Worm (Caenorhabditis elegans) whole organism, late embryonic: ENCODE measurements around the gene C17H11.6.

Experiments used
- C38D4.7 ChIP-seq: fragments of 200-800 bp; sonication (Bioruptor generic); optimal IDR thresholded peaks from 2 replicates; lab custom pipeline; 2018; ENCODE audit warnings: mild to moderate bottlenecking, missing genetic modification characterization, moderate library complexity, missing compliant biosample characterization
- F13H6.1 ChIP-seq: sonication (generic microtip); optimal IDR thresholded peaks from 2 replicates; lab custom pipeline; 2016; ENCODE audit warnings: missing genetic modification characterization, missing compliant biosample characterization
- K02D7.2 ChIP-seq: sonication (generic microtip); optimal IDR thresholded peaks from 2 replicates; lab custom pipeline; 2017; ENCODE audit warnings: mild to moderate bottlenecking, missing genetic modification characterization, missing compliant biosample characterization
- K09A11.1 ChIP-seq: sonication (generic microtip); optimal IDR thresholded peaks from 2 replicates; lab custom pipeline; 2017; ENCODE audit warnings: antibody characterized with exemption, mild to moderate bottlenecking, missing genetic modification characterization, missing compliant biosample characterization; ENCODE audit not compliant: insufficient read depth
- T23F11.4 ChIP-seq: fragments of 200-800 bp; sonication (Bioruptor generic); optimal IDR thresholded peaks from 2 replicates; lab custom pipeline; 2018; ENCODE audit warnings: mild to moderate bottlenecking, missing genetic modification characterization, missing compliant biosample characterization
- Y22D7AL.16 ChIP-seq: sonication (generic microtip); optimal IDR thresholded peaks from 2 replicates; lab custom pipeline; 2016; ENCODE audit warnings: missing genetic modification characterization, missing compliant biosample characterization
- ceh-14 ChIP-seq: sonication (generic microtip); optimal IDR thresholded peaks from 2 replicates; lab custom pipeline; 2016; ENCODE audit warnings: missing genotype, missing genetic modification characterization, missing compliant biosample characterization
- ceh-18 ChIP-seq: sonication (generic microtip); optimal IDR thresholded peaks from 2 replicates; lab custom pipeline; 2016; ENCODE audit warnings: missing genetic modification characterization, missing compliant biosample characterization
- ceh-2 ChIP-seq: sonication (generic microtip); optimal IDR thresholded peaks from 2 replicates; lab custom pipeline; 2016; ENCODE audit warnings: missing genotype, missing genetic modification characterization, missing compliant biosample characterization
- ceh-22 ChIP-seq: sonication (generic microtip); optimal IDR thresholded peaks from 2 replicates; lab custom pipeline; 2017; ENCODE audit warnings: missing biosample characterization, missing genetic modification characterization
- ceh-24 ChIP-seq: sonication (generic microtip); optimal IDR thresholded peaks from 2 replicates; lab custom pipeline; 2016; ENCODE audit warnings: mild to moderate bottlenecking, missing genetic modification characterization, missing compliant biosample characterization
- ceh-30 ChIP-seq: fragments of 150-350 bp; optimal IDR thresholded peaks from 2 replicates; lab custom pipeline; 2014; ENCODE audit warnings: missing biosample characterization, missing genetic modification characterization
- ceh-45 ChIP-seq: fragments of 200-800 bp; sonication (Bioruptor generic); IDR thresholded peaks from 2 replicates; pipeline ENCODE4 v1.3.6; 2022; ENCODE audit warnings: missing genetic modification reagents, missing genetic modification characterization, missing compliant biosample characterization
- ceh-6 ChIP-seq: fragments of 200-800 bp; sonication (Bioruptor generic); optimal IDR thresholded peaks from 2 replicates; lab custom pipeline; 2018; ENCODE audit warnings: mild to moderate bottlenecking, missing genetic modification characterization, missing compliant biosample characterization
- ceh-9 ChIP-seq: sonication (generic microtip); optimal IDR thresholded peaks from 2 replicates; lab custom pipeline; 2016; ENCODE audit warnings: mild to moderate bottlenecking, missing genetic modification characterization, inconsistent platforms, missing compliant biosample characterization
- che-1 ChIP-seq: sonication (generic microtip); optimal IDR thresholded peaks from 2 replicates; lab custom pipeline; 2016; ENCODE audit warnings: mild to moderate bottlenecking, missing genetic modification characterization, missing compliant biosample characterization
- dmd-4 ChIP-seq: sonication (generic microtip); optimal IDR thresholded peaks from 2 replicates; lab custom pipeline; 2016; ENCODE audit warnings: borderline replicate concordance, missing genetic modification characterization, missing compliant biosample characterization
- dve-1 ChIP-seq: sonication (generic microtip); optimal IDR thresholded peaks from 2 replicates; lab custom pipeline; 2017; ENCODE audit warnings: antibody characterized with exemption, mild to moderate bottlenecking, missing genetic modification characterization, missing compliant biosample characterization
- elt-2 ChIP-seq: sonication (generic microtip); optimal IDR thresholded peaks from 2 replicates; lab custom pipeline; 2016; ENCODE audit warnings: missing genetic modification reagents, missing genetic modification characterization, missing compliant biosample characterization
- elt-4 ChIP-seq: sonication (generic microtip); optimal IDR thresholded peaks from 2 replicates; lab custom pipeline; 2016; ENCODE audit warnings: missing genetic modification characterization, missing compliant biosample characterization
- ets-4 ChIP-seq: sonication (generic microtip); optimal IDR thresholded peaks from 2 replicates; lab custom pipeline; 2016; ENCODE audit warnings: missing genetic modification characterization, missing compliant biosample characterization
- eyg-1 ChIP-seq: sonication (generic microtip); optimal IDR thresholded peaks from 2 replicates; lab custom pipeline; 2016; ENCODE audit warnings: missing genotype, missing genetic modification characterization, missing compliant biosample characterization
- hlh-15 ChIP-seq: sonication (generic microtip); optimal IDR thresholded peaks from 2 replicates; lab custom pipeline; 2016; ENCODE audit warnings: missing genetic modification characterization, missing compliant biosample characterization
- lin-11 ChIP-seq: fragments of 200-800 bp; sonication (Bioruptor generic); optimal IDR thresholded peaks from 2 replicates; lab custom pipeline; 2018; ENCODE audit warnings: mild to moderate bottlenecking, missing genetic modification characterization, missing compliant biosample characterization
- nfya-1 ChIP-seq: sonication (generic microtip); optimal IDR thresholded peaks from 2 replicates; lab custom pipeline; 2017; ENCODE audit warnings: missing genetic modification characterization, mild to moderate bottlenecking, missing compliant biosample characterization, antibody characterized with exemption, moderate library complexity
- nhr-232 ChIP-seq: sonication (generic microtip); optimal IDR thresholded peaks from 2 replicates; lab custom pipeline; 2016; ENCODE audit warnings: missing genetic modification characterization, missing compliant biosample characterization
- odd-2 ChIP-seq: sonication (generic microtip); optimal IDR thresholded peaks from 2 replicates; lab custom pipeline; 2017; ENCODE audit warnings: antibody characterized with exemption, mild to moderate bottlenecking, missing genetic modification characterization, missing compliant biosample characterization
- pag-3 ChIP-seq: sonication (generic microtip); optimal IDR thresholded peaks from 2 replicates; lab custom pipeline; 2016; ENCODE audit warnings: missing compliant biosample characterization, missing genetic modification characterization, borderline replicate concordance
- pat-9 ChIP-seq: fragments of 200-800 bp; sonication (Bioruptor generic); optimal IDR thresholded peaks from 2 replicates; lab custom pipeline; 2018; ENCODE audit warnings: mild to moderate bottlenecking, missing genetic modification characterization, moderate library complexity, missing compliant biosample characterization
- pha-2 ChIP-seq: sonication (generic microtip); optimal IDR thresholded peaks from 2 replicates; lab custom pipeline; 2017; ENCODE audit warnings: mild to moderate bottlenecking, missing genetic modification characterization, missing compliant biosample characterization
- pqm-1 ChIP-seq: sonication (generic microtip); optimal IDR thresholded peaks from 2 replicates; lab custom pipeline; 2016; ENCODE audit warnings: missing genetic modification characterization, missing compliant biosample characterization
- pros-1 ChIP-seq: fragments of 150-350 bp; optimal IDR thresholded peaks from 2 replicates; lab custom pipeline; 2014; ENCODE audit warnings: missing biosample characterization, missing genetic modification reagents, missing genetic modification characterization
- ref-2 ChIP-seq: sonication (generic microtip); optimal IDR thresholded peaks from 2 replicates; lab custom pipeline; 2016; ENCODE audit warnings: missing genetic modification characterization, missing compliant biosample characterization
- sdc-2 ChIP-seq: sonication (generic microtip); optimal IDR thresholded peaks from 2 replicates; lab custom pipeline; 2016; ENCODE audit warnings: missing genotype, missing genetic modification characterization, missing compliant biosample characterization
- sox-2 ChIP-seq: fragments of 200-800 bp; sonication (Bioruptor generic); IDR thresholded peaks from 2 replicates; pipeline ENCODE4 v1.3.6; 2022; ENCODE audit warnings: missing genetic modification reagents, missing genetic modification characterization, missing compliant biosample characterization
- syd-9 ChIP-seq: sonication (generic microtip); optimal IDR thresholded peaks from 2 replicates; lab custom pipeline; 2016; ENCODE audit warnings: mild to moderate bottlenecking, missing genetic modification characterization, moderate library complexity, missing compliant biosample characterization
- tbx-7 ChIP-seq: sonication (generic microtip); optimal IDR thresholded peaks from 2 replicates; lab custom pipeline; 2016; ENCODE audit warnings: missing genotype, missing genetic modification characterization, missing compliant biosample characterization
- unc-3 ChIP-seq, 2 experiments: fragments of 200-800 bp in 1 of 2; sonication (Bioruptor generic) in 1 of 2; sonication (generic microtip) in 1 of 2; conservative IDR thresholded peaks in 1 of 2; optimal IDR thresholded peaks in 1 of 2; 2 replicates each; pipeline versions ENCODE4 v1.3.6 to Lab custom; 2016 to 2022; ENCODE audit warnings: missing compliant biosample characterization in 2 of 2, missing genetic modification characterization in 2 of 2, missing genetic modification reagents in 1 of 2
- unc-42 ChIP-seq: sonication (generic microtip); optimal IDR thresholded peaks from 2 replicates; lab custom pipeline; 2016; ENCODE audit warnings: missing genotype, missing genetic modification characterization, missing compliant biosample characterization
- unc-86 ChIP-seq: sonication (generic microtip); optimal IDR thresholded peaks from 2 replicates; lab custom pipeline; 2016; ENCODE audit warnings: missing genetic modification characterization, missing compliant biosample characterization

Gene C17H11.6

ce11 chrX:8231858-8232257 is 28.3 kb upstream of the C17H11.6 start, which contains the start of gene K02A6.3 (continued):
- TF ChIP-seq nhr-232 (tag; lab: Kevin White, UChicago), result no peak
- no peak for TF ChIP-seq sox-2 (GFP tag; lab: Robert Waterston, UW)
- TF ChIP-seq dmd-4 (tag; lab: Kevin White, UChicago), result no peak
- TF ChIP-seq tbx-7 (tag; lab: Kevin White, UChicago), result no peak
- TF ChIP-seq che-1 (tag; lab: Kevin White, UChicago), result no peak
- peak; percentile 48 for TF ChIP-seq ets-4
- no peak for TF ChIP-seq T23F11.4 (GFP tag; lab: Kevin White, UChicago)
- TF ChIP-seq nfya-1 (tag; lab: Kevin White, UChicago), result peak; percentile 65
- peak; percentile 50 for TF ChIP-seq dve-1
- no peak for TF ChIP-seq pag-3 (tag; lab: Kevin White, UChicago)
- no peak for TF ChIP-seq eyg-1 (tag; lab: Kevin White, UChicago)
- no peak for TF ChIP-seq pat-9 (tag; lab: Kevin White, UChicago)
- no peak for TF ChIP-seq elt-4 (tag; lab: Kevin White, UChicago)
- no peak for TF ChIP-seq ceh-2 (tag; lab: Kevin White, UChicago)
- no peak for TF ChIP-seq ceh-22 (tag; lab: Kevin White, UChicago)
- TF ChIP-seq pqm-1, result no peak
- no peak for TF ChIP-seq ceh-45 (GFP tag; lab: Robert Waterston, UW)
- peak; percentile 28 for TF ChIP-seq elt-2 (tag; lab: Kevin White, UChicago)
- TF ChIP-seq F13H6.1 (tag; lab: Kevin White, UChicago), result peak; percentile 43

- TF ChIP-seq K09A11.1 (tag; lab: Kevin White, UChicago), result no peak
- no peak for TF ChIP-seq T23F11.4 (GFP tag; lab: Kevin White, UChicago)
- no peak for TF ChIP-seq pha-2
- no peak for TF ChIP-seq nfya-1 (tag; lab: Kevin White, UChicago)
- TF ChIP-seq ets-4, result no peak
- TF ChIP-seq tbx-7 (tag; lab: Kevin White, UChicago), result no peak
- TF ChIP-seq ceh-9, result no peak
- TF ChIP-seq unc-3 (GFP tag; conservative IDR thresholded peaks at IDR 0.05; lab: Robert Waterston, UW), result no peak
- TF ChIP-seq unc-3 (tag; optimal IDR thresholded peaks at IDR 0.05; lab: Kevin White, UChicago), result no peak
- TF ChIP-seq F13H6.1 (tag; lab: Kevin White, UChicago), result no peak
- no peak for TF ChIP-seq syd-9 (tag; lab: Kevin White, UChicago)
- no peak for TF ChIP-seq eyg-1 (tag; lab: Kevin White, UChicago)
- TF ChIP-seq pag-3 (tag; lab: Kevin White, UChicago), result no peak
- no peak for TF ChIP-seq pqm-1
- no peak for TF ChIP-seq ceh-6 (GFP tag; lab: Kevin White, UChicago)
- no peak for TF ChIP-seq pros-1 (tag; lab: Kevin White, UChicago)
- TF ChIP-seq sdc-2 (tag; lab: Kevin White, UChicago), result no peak
- TF ChIP-seq elt-4 (tag; lab: Kevin White, UChicago), result no peak
- no peak for TF ChIP-seq lin-11 (tag; lab: Kevin White, UChicago)
- no peak for TF ChIP-seq ceh-22 (tag; lab: Kevin White, UChicago)
- no peak for TF ChIP-seq pat-9 (tag; lab: Kevin White, UChicago)
Measured at ce11 chrX:8230579-8230978, 27.0 kb upstream of the C17H11.6 start.

DNA sequence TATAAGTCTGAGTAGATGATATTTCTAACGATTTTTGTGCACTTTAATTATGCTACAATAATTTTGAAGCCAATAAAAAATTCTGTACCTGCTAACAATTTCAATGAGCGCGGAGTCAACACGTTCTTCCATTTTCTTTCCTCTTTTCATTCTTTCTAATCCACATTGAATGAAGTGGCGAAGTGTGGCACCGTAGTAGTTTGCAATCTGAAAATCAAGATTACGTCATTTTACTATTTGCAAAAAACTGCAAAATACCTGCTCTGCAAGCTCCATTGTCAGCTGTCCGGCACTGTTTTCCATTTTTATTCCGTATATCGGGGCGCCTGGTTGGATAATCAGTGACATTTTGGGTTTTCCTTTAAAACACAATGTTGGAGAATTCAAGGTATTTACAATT is 25.6 kb upstream of the C17H11.6 start:
- TF ChIP-seq syd-9 (tag; lab: Kevin White, UChicago), result no peak
- TF ChIP-seq nhr-232 (tag; lab: Kevin White, UChicago), result no peak
- no peak for TF ChIP-seq pag-3 (tag; lab: Kevin White, UChicago)
- TF ChIP-seq elt-2 (tag; lab: Kevin White, UChicago), result no peak
- TF ChIP-seq pat-9 (tag; lab: Kevin White, UChicago), result no peak
- TF ChIP-seq, all 69 proteins: peak for 0

- no peak for TF ChIP-seq che-1 (tag; lab: Kevin White, UChicago)
- no peak for TF ChIP-seq ceh-24 (tag; lab: Kevin White, UChicago)
- no peak for TF ChIP-seq C38D4.7 (GFP tag; lab: Kevin White, UChicago)
- TF ChIP-seq unc-42 (tag; lab: Kevin White, UChicago), result no peak
- TF ChIP-seq Y22D7AL.16 (tag; lab: Kevin White, UChicago), result no peak
- TF ChIP-seq nfya-1 (tag; lab: Kevin White, UChicago), result no peak
- TF ChIP-seq ceh-18 (tag; lab: Kevin White, UChicago), result no peak
- no peak for TF ChIP-seq ceh-30
- no peak for TF ChIP-seq hlh-15
- no peak for TF ChIP-seq K02D7.2
- no peak for TF ChIP-seq odd-2 (tag; lab: Kevin White, UChicago)
- no peak for TF ChIP-seq ceh-6 (GFP tag; lab: Kevin White, UChicago)
- TF ChIP-seq ref-2, result no peak
- no peak for TF ChIP-seq K09A11.1 (tag; lab: Kevin White, UChicago)
- no peak for TF ChIP-seq ceh-14 (tag; lab: Kevin White, UChicago)
- no peak for TF ChIP-seq unc-86 (tag; lab: Kevin White, UChicago)
- no peak for TF ChIP-seq pqm-1
- no peak for TF ChIP-seq dmd-4 (tag; lab: Kevin White, UChicago)
Measured at ce11 chrX:8224916-8225315, 21.3 kb upstream of the C17H11.6 start, which contains the start of gene K02A6.2. Gene K02A6.2, minus strand, starts transcription at chrX:8225016.
